Fruit fly (Drosophila melanogaster) whole organism, embryonic: ENCODE data around the gene Agpat3.
A peak's percentile ranks its signal among the peaks of the same experiment; 100 is the strongest.

Experiments
- ATbp ChIP-seq: fragments of 200-800 bp; sonication (Bioruptor generic); optimal IDR thresholded peaks from 2 replicates; lab custom pipeline; 2017; ENCODE audit warnings: missing biosample characterization, mild to moderate bottlenecking, missing genetic modification characterization, missing genetic modification reagents
- BEAF-32 ChIP-seq: fragments of 200-800 bp; sonication (Bioruptor generic); optimal IDR thresholded peaks from 3 replicates; lab custom pipeline; 2017; ENCODE audit warnings: missing biosample characterization, missing genetic modification characterization, mild to moderate bottlenecking, moderate library complexity, missing genetic modification reagents
- Blimp-1 ChIP-seq: fragments of 200-800 bp; sonication (Bioruptor generic); optimal IDR thresholded peaks from 3 replicates; lab custom pipeline; 2018; ENCODE audit warnings: missing biosample characterization, missing genetic modification characterization, mild to moderate bottlenecking, moderate library complexity, missing genetic modification reagents
- CG10565 ChIP-seq: fragments of 200-800 bp; sonication (Bioruptor generic); optimal IDR thresholded peaks from 3 replicates; lab custom pipeline; 2016; ENCODE audit warnings: missing biosample characterization, mild to moderate bottlenecking, missing genetic modification characterization
- CG11504 ChIP-seq: fragments of 200-800 bp; sonication (Bioruptor generic); optimal IDR thresholded peaks from 3 replicates; lab custom pipeline; 2019; ENCODE audit warnings: missing biosample characterization, mild to moderate bottlenecking, missing genetic modification characterization, moderate library complexity
- CG11696 ChIP-seq: fragments of 200-800 bp; sonication (Bioruptor generic); IDR thresholded peaks from 2 replicates; pipeline ENCODE4 v1.3.6; 2022; ENCODE audit warnings: missing biosample characterization, missing genetic modification characterization
- CG12071 ChIP-seq: fragments of 200-800 bp; sonication (Bioruptor generic); optimal IDR thresholded peaks from 3 replicates; lab custom pipeline; 2018; ENCODE audit warnings: missing biosample characterization, mild to moderate bottlenecking, missing genetic modification characterization
- CG12236 ChIP-seq: fragments of 200-800 bp; sonication (Bioruptor generic); optimal IDR thresholded peaks from 2 replicates; lab custom pipeline; 2016; ENCODE audit warnings: missing biosample characterization, missing genetic modification characterization
- CG14710 ChIP-seq: fragments of 200-800 bp; sonication (Bioruptor generic); optimal IDR thresholded peaks from 3 replicates; lab custom pipeline; 2019; ENCODE audit warnings: missing biosample characterization, mild to moderate bottlenecking, missing genetic modification characterization, moderate library complexity
- CG15601 ChIP-seq: fragments of 200-800 bp; sonication (Bioruptor generic); optimal IDR thresholded peaks from 3 replicates; lab custom pipeline; 2019; ENCODE audit warnings: missing biosample characterization, mild to moderate bottlenecking, missing genetic modification characterization, moderate library complexity
- CG16779 ChIP-seq: fragments of 200-800 bp; sonication (Bioruptor generic); IDR thresholded peaks from 2 replicates; pipeline ENCODE4 v1.3.6; 2022; ENCODE audit warnings: missing biosample characterization, missing genetic modification characterization
- CG17829 ChIP-seq: fragments of 200-800 bp; optimal IDR thresholded peaks from 2 replicates; lab custom pipeline; 2019; ENCODE audit warnings: missing biosample characterization, mild to moderate bottlenecking, missing genetic modification characterization, moderate library complexity
- CG18262 ChIP-seq: fragments of 200-800 bp; optimal IDR thresholded peaks from 3 replicates; lab custom pipeline; 2019; ENCODE audit warnings: missing biosample characterization, mild to moderate bottlenecking, missing genetic modification characterization, moderate library complexity
- CG2678 ChIP-seq: fragments of 200-800 bp; sonication (Bioruptor generic); optimal IDR thresholded peaks from 3 replicates; lab custom pipeline; 2019; ENCODE audit warnings: missing biosample characterization, mild to moderate bottlenecking, missing genetic modification characterization, moderate library complexity
- CG3407 ChIP-seq: fragments of 200-800 bp; sonication (Bioruptor generic); optimal IDR thresholded peaks from 2 replicates; lab custom pipeline; 2018; ENCODE audit warnings: missing biosample characterization, mild to moderate bottlenecking, missing genetic modification characterization
- CG4707 ChIP-seq: fragments of 200-800 bp; sonication (Bioruptor generic); optimal IDR thresholded peaks from 2 replicates; lab custom pipeline; 2018; ENCODE audit warnings: missing biosample characterization, mild to moderate bottlenecking, missing genetic modification characterization, moderate library complexity
- CG6175 ChIP-seq: fragments of 200-800 bp; sonication (Bioruptor generic); IDR thresholded peaks from 3 replicates; pipeline ENCODE4 v1.3.6; 2022; ENCODE audit warnings: missing biosample characterization, missing genetic modification characterization
- CG6813 ChIP-seq: fragments of 200-800 bp; sonication (Bioruptor generic); optimal IDR thresholded peaks from 2 replicates; lab custom pipeline; 2017; ENCODE audit warnings: missing biosample characterization, missing genetic modification characterization, mild to moderate bottlenecking, moderate library complexity, missing genetic modification reagents
- CG8290 ChIP-seq, 3 experiments: fragments of 200-800 bp; sonication (Bioruptor generic); optimal IDR thresholded peaks; 2 replicates each; lab custom pipeline; 2016 to 2019; ENCODE audit warnings: missing biosample characterization in 3 of 3, missing genetic modification characterization in 3 of 3, mild to moderate bottlenecking in 2 of 3, moderate library complexity in 1 of 3
- CG9876 ChIP-seq: fragments of 200-800 bp; sonication (Bioruptor generic); optimal IDR thresholded peaks from 2 replicates; lab custom pipeline; 2016; ENCODE audit warnings: missing biosample characterization, missing genetic modification characterization
- D ChIP-seq, 2 experiments: fragments of 200-800 bp in 1 of 2; fragments of >200 bp in 1 of 2; sonication (Bioruptor generic) in 1 of 2; optimal IDR thresholded peaks; 2 replicates in 1 of 2; 3 replicates in 1 of 2; lab custom pipeline; 2017; ENCODE audit warnings: mild to moderate bottlenecking in 1 of 2, missing biosample characterization in 1 of 2, missing genetic modification characterization in 1 of 2, missing genetic modification reagents in 1 of 2
- Dp ChIP-seq: fragments of 200-800 bp; sonication (Bioruptor generic); optimal IDR thresholded peaks from 2 replicates; lab custom pipeline; 2018; ENCODE audit warnings: missing biosample characterization, mild to moderate bottlenecking, missing genetic modification characterization, moderate library complexity
- HHEX ChIP-seq: fragments of 200-800 bp; sonication (Bioruptor generic); optimal IDR thresholded peaks from 3 replicates; lab custom pipeline; 2017; ENCODE audit warnings: missing biosample characterization, mild to moderate bottlenecking, missing genetic modification characterization, missing genetic modification reagents
- HLH3B ChIP-seq: fragments of 200-800 bp; sonication (Bioruptor generic); IDR thresholded peaks from 2 replicates; pipeline ENCODE4 v1.3.6; 2022; ENCODE audit warnings: missing biosample characterization, missing genetic modification characterization
- Max ChIP-seq: fragments of 200-800 bp; sonication (Bioruptor generic); optimal IDR thresholded peaks from 2 replicates; lab custom pipeline; 2016; ENCODE audit warnings: missing biosample characterization, mild to moderate bottlenecking, missing genetic modification characterization
- Meics ChIP-seq: fragments of 200-800 bp; sonication (Bioruptor generic); optimal IDR thresholded peaks from 2 replicates; lab custom pipeline; 2017; ENCODE audit warnings: missing biosample characterization, mild to moderate bottlenecking, missing genetic modification characterization
- Mes4 ChIP-seq: fragments of 200-800 bp; sonication (Bioruptor generic); optimal IDR thresholded peaks from 2 replicates; lab custom pipeline; 2016; ENCODE audit warnings: missing biosample characterization, missing genetic modification characterization
- Oaz ChIP-seq: fragments of 200-800 bp; sonication (Bioruptor generic); IDR thresholded peaks from 2 replicates; pipeline ENCODE4 v1.3.6; 2022; ENCODE audit warnings: missing biosample characterization, missing genetic modification characterization
- PHDP ChIP-seq: fragments of 200-800 bp; sonication (Bioruptor generic); optimal IDR thresholded peaks from 3 replicates; lab custom pipeline; 2018; ENCODE audit warnings: missing biosample characterization, mild to moderate bottlenecking, missing genetic modification characterization, moderate library complexity
- YL-1 ChIP-seq: fragments of 200-800 bp; sonication (Bioruptor generic); optimal IDR thresholded peaks from 3 replicates; lab custom pipeline; 2017; ENCODE audit warnings: missing biosample characterization, mild to moderate bottlenecking, missing genetic modification characterization
- bcd ChIP-seq: fragments of 200-800 bp; sonication (Bioruptor generic); optimal IDR thresholded peaks from 2 replicates; lab custom pipeline; 2017; ENCODE audit warnings: missing biosample characterization, mild to moderate bottlenecking, missing genetic modification characterization
- bsh ChIP-seq, 2 experiments: fragments of 200-800 bp; sonication (Bioruptor generic); optimal IDR thresholded peaks; 2 replicates each; lab custom pipeline; 2017 to 2018; ENCODE audit warnings: mild to moderate bottlenecking in 2 of 2, missing biosample characterization in 2 of 2, missing genetic modification characterization in 2 of 2, moderate library complexity in 1 of 2
- en ChIP-seq: fragments of 200-800 bp; sonication (Bioruptor generic); optimal IDR thresholded peaks from 2 replicates; lab custom pipeline; 2016; ENCODE audit warnings: missing biosample characterization, missing genetic modification characterization
- gro ChIP-seq: fragments of 200-800 bp; sonication (Bioruptor generic); optimal IDR thresholded peaks from 2 replicates; lab custom pipeline; 2016; ENCODE audit warnings: missing biosample characterization, missing genetic modification characterization
- kah ChIP-seq: fragments of 200-800 bp; sonication (Bioruptor generic); optimal IDR thresholded peaks from 2 replicates; lab custom pipeline; 2018; ENCODE audit warnings: missing biosample characterization, mild to moderate bottlenecking, missing genetic modification characterization
- kni ChIP-seq: fragments of 200-800 bp; sonication (Bioruptor generic); optimal IDR thresholded peaks from 3 replicates; lab custom pipeline; 2017; ENCODE audit warnings: mild to moderate bottlenecking, missing biosample characterization, missing genetic modification reagents, missing genetic modification characterization
- lab ChIP-seq: fragments of 200-800 bp; sonication (Bioruptor generic); optimal IDR thresholded peaks from 3 replicates; lab custom pipeline; 2017; ENCODE audit warnings: missing biosample characterization, missing genetic modification characterization, mild to moderate bottlenecking, moderate library complexity, missing genetic modification reagents
- nau ChIP-seq: fragments of 200-800 bp; sonication (Bioruptor generic); optimal IDR thresholded peaks from 3 replicates; lab custom pipeline; 2017; ENCODE audit warnings: missing biosample characterization, mild to moderate bottlenecking, missing genetic modification characterization, missing genetic modification reagents
- nmo ChIP-seq: fragments of 200-800 bp; sonication (Bioruptor generic); optimal IDR thresholded peaks from 2 replicates; lab custom pipeline; 2018; ENCODE audit warnings: missing biosample characterization, mild to moderate bottlenecking, missing genetic modification characterization, moderate library complexity
- pho ChIP-seq: fragments of 200-800 bp; sonication (Bioruptor generic); optimal IDR thresholded peaks from 2 replicates; lab custom pipeline; 2016; ENCODE audit warnings: missing biosample characterization, missing genetic modification characterization
- ro ChIP-seq: fragments of 200-800 bp; sonication (Bioruptor generic); IDR thresholded peaks from 2 replicates; pipeline ENCODE4 v1.3.6; 2022; ENCODE audit warnings: missing biosample characterization, missing genetic modification characterization
- sc ChIP-seq, 3 experiments: fragments of >200 bp in 2 of 3; fragments of 200-800 bp in 1 of 3; sonication (Bioruptor generic) in 1 of 3; optimal IDR thresholded peaks; 2 replicates in 2 of 3; 3 replicates in 1 of 3; lab custom pipeline; 2017; ENCODE audit warnings: mild to moderate bottlenecking in 1 of 3, missing biosample characterization in 1 of 3, missing genetic modification characterization in 1 of 3, missing genetic modification reagents in 1 of 3
- sens ChIP-seq: fragments of 200-800 bp; sonication (Bioruptor generic); peaks from one replicate; lab custom pipeline; 2016; ENCODE audit warnings: missing biosample characterization, missing genetic modification characterization
- sisA ChIP-seq: fragments of 200-800 bp; sonication (Bioruptor generic); IDR thresholded peaks from 2 replicates; pipeline ENCODE4 v1.3.6; 2022; ENCODE audit warnings: missing biosample characterization, missing genetic modification characterization
- sqz ChIP-seq: fragments of 200-800 bp; sonication (Bioruptor generic); optimal IDR thresholded peaks from 3 replicates; lab custom pipeline; 2018; ENCODE audit warnings: missing biosample characterization, mild to moderate bottlenecking, missing genetic modification characterization
- tio ChIP-seq: fragments of 200-800 bp; sonication (Bioruptor generic); optimal IDR thresholded peaks from 2 replicates; lab custom pipeline; 2017; ENCODE audit warnings: missing biosample characterization, missing genetic modification characterization, inconsistent platforms
- twi ChIP-seq: fragments of 200-800 bp; optimal IDR thresholded peaks from 2 replicates; lab custom pipeline; 2019; ENCODE audit warnings: missing biosample characterization, mild to moderate bottlenecking, missing genetic modification characterization, moderate library complexity
- zf30C ChIP-seq: fragments of 200-800 bp; sonication (Bioruptor generic); optimal IDR thresholded peaks from 3 replicates; lab custom pipeline; 2018; ENCODE audit warnings: missing biosample characterization, mild to moderate bottlenecking, missing genetic modification characterization

Agpat3 gene

DNA sequence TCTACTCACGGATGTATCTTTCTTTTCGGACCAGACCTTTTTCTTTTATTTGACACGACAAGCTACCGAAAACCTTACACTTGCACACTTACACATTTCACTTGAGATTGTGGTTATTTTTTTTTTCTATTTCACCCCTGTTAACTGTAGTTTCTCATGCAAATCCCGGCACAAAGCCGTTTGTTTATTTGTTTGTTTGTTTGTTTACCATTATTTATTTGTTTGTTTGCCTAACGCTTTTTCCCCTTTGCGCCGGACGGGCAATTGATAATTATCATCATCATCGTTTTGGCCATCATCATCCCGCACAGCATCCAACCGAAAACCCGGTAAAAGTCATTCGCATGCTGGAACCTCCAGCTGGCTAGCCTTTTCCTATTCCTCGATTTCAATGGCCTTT, 45.3 kb upstream of the Agpat3 start:
- TF ChIP-seq CG9876 (GFP tag; lab: Kevin White, UChicago) (no peak), pho (no peak), PHDP (tag; lab: Kevin White, UChicago) (peak; percentile 9), CG6175 (GFP tag; lab: Robert Waterston, UW) (no peak), ATbp (GFP tag; lab: Kevin White, UChicago) (peak; percentile 60), CG12071 (GFP tag; lab: Kevin White, UChicago) (peak; percentile 26), CG2678 (tag; lab: Kevin White, UChicago) (peak; percentile 29), D (optimal IDR thresholded peaks at IDR 0.05; lab: Kevin White, UChicago) (no peak), D (GFP tag; optimal IDR thresholded peaks at IDR 0.05; lab: Kevin White, UChicago) (peak; percentile 32), en (GFP tag; lab: Kevin White, UChicago) (no peak), lab (GFP tag; lab: Kevin White, UChicago) (peak; percentile 15), CG18262 (tag; lab: Kevin White, UChicago) (peak; percentile 16), CG4707 (GFP tag; lab: Kevin White, UChicago) (peak; percentile 12), nau (GFP tag; lab: Kevin White, UChicago) (peak; percentile 24), sisA (GFP tag; lab: Robert Waterston, UW) (no peak), CG11504 (tag; lab: Kevin White, UChicago) (peak; percentile 9), Meics (GFP tag; lab: Kevin White, UChicago) (no peak), gro (GFP tag; lab: Kevin White, UChicago) (no peak), twi (no peak), CG8290 (GFP tag; optimal IDR thresholded peaks at IDR 0.05; lab: Kevin White, UChicago) (no peak), CG8290 (tag; optimal IDR thresholded peaks at IDR 0.05; lab: Kevin White, UChicago) (no peak), CG17829 (no peak), HLH3B (no peak), Dp (GFP tag; lab: Kevin White, UChicago) (no peak), zf30C (GFP tag; lab: Kevin White, UChicago) (no peak), CG12236 (GFP tag; lab: Kevin White, UChicago) (no peak), HHEX (peak; percentile 15), CG11696 (GFP tag; lab: Robert Waterston, UW) (no peak), CG10565 (GFP tag; lab: Kevin White, UChicago) (no peak), CG6813 (GFP tag; lab: Kevin White, UChicago) (peak; percentile 36), CG3407 (GFP tag; lab: Kevin White, UChicago) (peak; percentile 15), CG15601 (tag; lab: Kevin White, UChicago) (peak; percentile 42), CG16779 (GFP tag; lab: Robert Waterston, UW) (no peak), kah (GFP tag; lab: Kevin White, UChicago) (no peak), kni (peak; percentile 1), bsh (GFP tag; optimal IDR thresholded peaks at IDR 0.05; lab: Kevin White, UChicago) (peak in 1 of 2 experiments; percentile 23), tio (GFP tag; lab: Kevin White, UChicago) (no peak), CG14710 (tag; lab: Kevin White, UChicago) (peak; percentile 3), sqz (GFP tag; lab: Kevin White, UChicago) (peak; percentile 29), sc (optimal IDR thresholded peaks at IDR 0.05; lab: Kevin White, UChicago) (no peak), sc (GFP tag; optimal IDR thresholded peaks at IDR 0.05; lab: Kevin White, UChicago) (no peak), ro (GFP tag; lab: Robert Waterston, UW) (no peak), sens (peak; percentile 49), YL-1 (GFP tag; lab: Kevin White, UChicago) (no peak), Mes4 (GFP tag; lab: Kevin White, UChicago) (no peak), Oaz (GFP tag; lab: Robert Waterston, UW) (no peak), Blimp-1 (GFP tag; lab: Kevin White, UChicago) (peak; percentile 32), bcd (GFP tag; lab: Kevin White, UChicago) (no peak), Max (GFP tag; lab: Kevin White, UChicago) (no peak), nmo (GFP tag; lab: Kevin White, UChicago) (no peak), BEAF-32 (no peak)
